Worm (Caenorhabditis elegans) whole organism, L4 larva: ENCODE measurements around the gene pipp-4P.

Source experiments
- ZK546.5 ChIP-seq, 2 experiments: sonication (generic microtip); optimal IDR thresholded peaks; 2 replicates each; lab custom pipeline; 2017; ENCODE audit warnings: missing biosample characterization in 2 of 2, missing genetic modification characterization in 2 of 2
- aha-1 ChIP-seq: fragments of 150-350 bp; peaks from one replicate; lab custom pipeline; 2014; ENCODE audit warnings: missing biosample characterization, missing genetic modification characterization
- ama-1 ChIP-seq: fragments of 150-350 bp; optimal IDR thresholded peaks from 2 replicates; lab custom pipeline; 2014; ENCODE audit warnings: inconsistent platforms, mixed read lengths
- fos-1 ChIP-seq: fragments of 150-350 bp; optimal IDR thresholded peaks from 2 replicates; lab custom pipeline; 2014; ENCODE audit warnings: missing biosample characterization, missing genetic modification characterization
- nhr-11 ChIP-seq: fragments of 150-350 bp; optimal IDR thresholded peaks from 2 replicates; lab custom pipeline; 2014; ENCODE audit warnings: missing biosample characterization, missing genetic modification characterization
- nhr-77 ChIP-seq: fragments of 150-350 bp; optimal IDR thresholded peaks from 2 replicates; lab custom pipeline; 2014; ENCODE audit warnings: missing biosample characterization, missing genetic modification characterization
- zip-11 ChIP-seq: fragments of 200-800 bp; sonication (Bioruptor generic); IDR thresholded peaks from 2 replicates; pipeline ENCODE4 v1.3.6; 2022; ENCODE audit warnings: missing genetic modification characterization, missing compliant biosample characterization

- no peak for TF ChIP-seq ama-1 (lab: Kevin White, UChicago)
- TF ChIP-seq ZK546.5 (tag; optimal IDR thresholded peaks at IDR 0.05; lab: Kevin White, UChicago): no peak
- no peak for TF ChIP-seq nhr-77
- TF ChIP-seq fos-1 (tag; lab: Kevin White, UChicago): no peak
- TF ChIP-seq nhr-11 (tag; lab: Kevin White, UChicago): no peak
- no peak for TF ChIP-seq zip-11
- no peak for TF ChIP-seq aha-1
Observed at ce11 chrIII:2836339-2836738, 17.3 kb downstream of the pipp-4P start, which contains the start of gene josd-1.
